Fruit fly (Drosophila melanogaster) whole organism, wandering third instar larva: Measurements from ENCODE around the gene htk.

ENCODE experiments used
- Dfd ChIP-seq: fragments of >200 bp; optimal IDR thresholded peaks from 2 replicates; lab custom pipeline; 2017; ENCODE audit warnings: missing biosample characterization, missing genetic modification characterization
- GATAd ChIP-seq: sonication (Bioruptor generic); optimal IDR thresholded peaks from 2 replicates; lab custom pipeline; 2016; ENCODE audit warnings: missing biosample characterization, missing genetic modification characterization
- Hr78 ChIP-seq: fragments of >200 bp; optimal IDR thresholded peaks from 2 replicates; lab custom pipeline; 2017; ENCODE audit warnings: missing biosample characterization, missing genetic modification characterization
- Myc ChIP-seq: fragments of >200 bp; optimal IDR thresholded peaks from 2 replicates; lab custom pipeline; 2017
- dmrt93B ChIP-seq: fragments of 200-800 bp; sonication (Bioruptor generic); optimal IDR thresholded peaks from 2 replicates; lab custom pipeline; 2018; ENCODE audit warnings: missing biosample characterization, mild to moderate bottlenecking, missing genetic modification characterization
- dsf ChIP-seq: sonication (Bioruptor generic); optimal IDR thresholded peaks from 2 replicates; lab custom pipeline; 2016; ENCODE audit warnings: missing biosample characterization, missing genetic modification characterization, borderline replicate concordance
- h ChIP-seq: fragments of 200-800 bp; sonication (Bioruptor generic); optimal IDR thresholded peaks from 3 replicates; lab custom pipeline; 2016; ENCODE audit warnings: missing biosample characterization, mild to moderate bottlenecking, missing genetic modification characterization
- pan ChIP-seq: fragments of >200 bp; optimal IDR thresholded peaks from 2 replicates; lab custom pipeline; 2017
- psq ChIP-seq: fragments of 200-800 bp; sonication (Bioruptor generic); optimal IDR thresholded peaks from 3 replicates; lab custom pipeline; 2017; ENCODE audit warnings: missing biosample characterization, mild to moderate bottlenecking, missing genetic modification characterization, moderate library complexity
- rgr ChIP-seq: fragments of 200-800 bp; sonication (Bioruptor generic); optimal IDR thresholded peaks from 3 replicates; lab custom pipeline; 2016; ENCODE audit warnings: missing biosample characterization, mild to moderate bottlenecking, missing genetic modification characterization
- usp ChIP-seq: fragments of >200 bp; optimal IDR thresholded peaks from 2 replicates; lab custom pipeline; 2017; ENCODE audit warnings: missing biosample characterization, missing genetic modification characterization

- TF ChIP-seq Myc (lab: Kevin White, UChicago), result no peak
- no peak for TF ChIP-seq GATAd (GFP tag; lab: Kevin White, UChicago)
- TF ChIP-seq dmrt93B (GFP tag; lab: Kevin White, UChicago), result no peak
- no peak for TF ChIP-seq Dfd (GFP tag; lab: Kevin White, UChicago)
- no peak for TF ChIP-seq dsf
- TF ChIP-seq Hr78 (GFP tag; lab: Kevin White, UChicago), result no peak
- TF ChIP-seq usp, result no peak
- TF ChIP-seq h (GFP tag; lab: Kevin White, UChicago), result no peak
- TF ChIP-seq rgr (GFP tag; lab: Kevin White, UChicago), result no peak
- peak; percentile 73 for TF ChIP-seq psq (GFP tag; lab: Kevin White, UChicago)
- TF ChIP-seq pan (lab: Kevin White, UChicago), result no peak
Observed at dm6 chrX:18866289-18866832, 22.9 kb downstream of the htk start.
